Worm (Caenorhabditis elegans) whole organism, young adult: Measurements from ENCODE around the gene flh-3.

Experiments used
- B0336.3 ChIP-seq: fragments of 200-800 bp; sonication (Bioruptor generic); IDR thresholded peaks from 2 replicates; pipeline ENCODE4 v1.3.6; 2022; ENCODE audit warnings: missing genetic modification characterization, missing compliant biosample characterization
- C06A6.2 ChIP-seq: fragments of 200-800 bp; sonication (Bioruptor generic); conservative IDR thresholded peaks from 2 replicates; pipeline ENCODE4 v1.3.6; 2022; ENCODE audit warnings: missing genetic modification characterization, missing compliant biosample characterization
- C17E4.6 ChIP-seq: fragments of 200-800 bp; sonication (Bioruptor generic); IDR thresholded peaks from 2 replicates; pipeline ENCODE4 v1.3.6; 2022; ENCODE audit warnings: missing genetic modification reagents, missing genetic modification characterization, missing compliant biosample characterization
- D2030.7 ChIP-seq: fragments of 200-800 bp; sonication (Bioruptor generic); IDR thresholded peaks from 2 replicates; pipeline ENCODE4 v1.3.6; 2022; ENCODE audit warnings: missing genetic modification reagents, missing genetic modification characterization, missing compliant biosample characterization
- F10E7.11 ChIP-seq: sonication (generic microtip); optimal IDR thresholded peaks from 2 replicates; lab custom pipeline; 2017; ENCODE audit warnings: mild to moderate bottlenecking, missing genetic modification characterization, moderate library complexity, missing compliant biosample characterization
- F22D6.2 ChIP-seq: sonication (generic microtip); optimal IDR thresholded peaks from 2 replicates; lab custom pipeline; 2016; ENCODE audit warnings: mild to moderate bottlenecking, missing genetic modification characterization, missing compliant biosample characterization
- F23B12.7 ChIP-seq: sonication (generic microtip); optimal IDR thresholded peaks from 2 replicates; lab custom pipeline; 2017; ENCODE audit warnings: missing genetic modification characterization, mild to moderate bottlenecking, missing compliant biosample characterization, antibody characterized with exemption, moderate library complexity; ENCODE audit not compliant: insufficient read depth
- F33H1.4 ChIP-seq: fragments of 200-800 bp; sonication (Bioruptor generic); IDR thresholded peaks from 2 replicates; pipeline ENCODE4 v1.3.6; 2022; ENCODE audit warnings: missing genetic modification reagents, missing genetic modification characterization, missing compliant biosample characterization
- F37B4.10 ChIP-seq: fragments of 200-800 bp; sonication (Bioruptor generic); IDR thresholded peaks from 2 replicates; pipeline ENCODE4 v1.3.6; 2022; ENCODE audit warnings: missing genetic modification characterization, missing compliant biosample characterization
- F55B11.4 ChIP-seq: sonication (generic microtip); optimal IDR thresholded peaks from 2 replicates; lab custom pipeline; 2016; ENCODE audit warnings: missing compliant biosample characterization, missing genetic modification characterization, borderline replicate concordance; ENCODE audit not compliant: insufficient read depth
- K11D2.4 ChIP-seq: fragments of 200-800 bp; sonication (Bioruptor generic); IDR thresholded peaks from 2 replicates; pipeline ENCODE4 v1.3.6; 2022; ENCODE audit warnings: missing genetic modification reagents, missing genetic modification characterization, missing compliant biosample characterization
- K12H6.12 ChIP-seq: fragments of 200-800 bp; sonication (Bioruptor generic); optimal IDR thresholded peaks from 2 replicates; lab custom pipeline; 2018; ENCODE audit warnings: mild to moderate bottlenecking, missing genetic modification characterization, missing compliant biosample characterization
- Y53F4B.3 ChIP-seq: fragments of 200-800 bp; sonication (Bioruptor generic); IDR thresholded peaks from 2 replicates; pipeline ENCODE4 v1.3.6; 2022; ENCODE audit warnings: missing genetic modification reagents, missing genetic modification characterization, missing compliant biosample characterization
- Y53G8AR.9 ChIP-seq: fragments of 200-800 bp; sonication (Bioruptor generic); conservative IDR thresholded peaks from 2 replicates; pipeline ENCODE4 v1.3.6; 2022; ENCODE audit warnings: missing genetic modification reagents, missing genetic modification characterization, missing compliant biosample characterization
- aptf-2 ChIP-seq: fragments of 200-800 bp; sonication (Bioruptor generic); conservative IDR thresholded peaks from 2 replicates; pipeline ENCODE4 v1.3.6; 2022; ENCODE audit warnings: missing genetic modification reagents, missing genetic modification characterization, missing compliant biosample characterization
- ceh-58 ChIP-seq: fragments of 200-800 bp; sonication (Bioruptor generic); IDR thresholded peaks from 2 replicates; pipeline ENCODE4 v1.3.6; 2022; ENCODE audit warnings: missing genetic modification characterization, missing compliant biosample characterization
- ceh-79 ChIP-seq: sonication (generic microtip); optimal IDR thresholded peaks from 2 replicates; lab custom pipeline; 2017; ENCODE audit warnings: mild to moderate bottlenecking, missing genetic modification characterization, missing compliant biosample characterization
- ceh-91 ChIP-seq: fragments of 200-800 bp; sonication (Bioruptor generic); IDR thresholded peaks from 2 replicates; pipeline ENCODE4 v1.3.6; 2022; ENCODE audit warnings: missing genetic modification reagents, missing genetic modification characterization, missing compliant biosample characterization
- dox-1 ChIP-seq: fragments of 200-800 bp; sonication (Bioruptor generic); IDR thresholded peaks from 2 replicates; pipeline ENCODE4 v1.3.6; 2022; ENCODE audit warnings: missing genetic modification reagents, missing genetic modification characterization, missing compliant biosample characterization
- efl-1 ChIP-seq: fragments of 150-350 bp; optimal IDR thresholded peaks from 2 replicates; lab custom pipeline; 2014; ENCODE audit warnings: missing biosample characterization, missing genetic modification reagents, missing genetic modification characterization
- egl-44 ChIP-seq: fragments of 200-800 bp; sonication (Bioruptor generic); IDR thresholded peaks from 2 replicates; pipeline ENCODE4 v1.3.6; 2022; ENCODE audit warnings: missing genetic modification reagents, missing genetic modification characterization, missing compliant biosample characterization
- egrh-3 ChIP-seq: fragments of 200-800 bp; sonication (Bioruptor generic); IDR thresholded peaks from 2 replicates; pipeline ENCODE4 v1.3.6; 2022; ENCODE audit warnings: missing genetic modification reagents, missing genetic modification characterization, missing compliant biosample characterization
- gei-17 ChIP-seq: fragments of 200-800 bp; sonication (Bioruptor generic); optimal IDR thresholded peaks from 2 replicates; lab custom pipeline; 2018; ENCODE audit warnings: mild to moderate bottlenecking, missing genetic modification characterization, missing compliant biosample characterization
- him-1 ChIP-seq: sonication (generic microtip); optimal IDR thresholded peaks from 2 replicates; lab custom pipeline; 2016; ENCODE audit warnings: missing genotype, missing genetic modification reagents, missing genetic modification characterization, missing compliant biosample characterization
- hlh-26 ChIP-seq: fragments of 200-800 bp; sonication (Bioruptor generic); conservative IDR thresholded peaks from 2 replicates; pipeline ENCODE4 v1.3.6; 2022; ENCODE audit warnings: missing genetic modification reagents, missing genetic modification characterization, missing compliant biosample characterization
- hmg-20 ChIP-seq: fragments of 200-800 bp; sonication (Bioruptor generic); IDR thresholded peaks from 2 replicates; pipeline ENCODE4 v1.3.6; 2022; ENCODE audit warnings: missing genetic modification reagents, missing genetic modification characterization, missing compliant biosample characterization
- hrde-1 ChIP-seq: sonication (generic microtip); optimal IDR thresholded peaks from 2 replicates; lab custom pipeline; 2016; ENCODE audit warnings: missing genetic modification characterization, mild to moderate bottlenecking, missing compliant biosample characterization, moderate library complexity, missing genotype, missing genetic modification reagents, borderline replicate concordance
- let-526 ChIP-seq: fragments of 200-800 bp; sonication (Bioruptor generic); IDR thresholded peaks from 2 replicates; pipeline ENCODE4 v1.3.6; 2022; ENCODE audit warnings: missing genetic modification reagents, missing genetic modification characterization, missing compliant biosample characterization
- let-607 ChIP-seq, 2 experiments: fragments of 200-800 bp in 1 of 2; sonication (Bioruptor generic) in 1 of 2; sonication (generic microtip) in 1 of 2; optimal IDR thresholded peaks; 2 replicates each; lab custom pipeline; 2016 to 2018; ENCODE audit warnings: mild to moderate bottlenecking in 2 of 2, missing compliant biosample characterization in 2 of 2, missing genetic modification characterization in 2 of 2, moderate library complexity in 2 of 2, missing genotype in 1 of 2
- madf-3 ChIP-seq: fragments of 200-800 bp; sonication (Bioruptor generic); IDR thresholded peaks from 2 replicates; pipeline ENCODE4 v1.3.6; 2022; ENCODE audit warnings: missing genetic modification reagents, missing genetic modification characterization, missing compliant biosample characterization
- madf-8 ChIP-seq: fragments of 200-800 bp; sonication (Bioruptor generic); conservative IDR thresholded peaks from 2 replicates; pipeline ENCODE4 v1.3.6; 2022; ENCODE audit warnings: missing genetic modification reagents, missing genetic modification characterization, missing compliant biosample characterization
- mxl-1 ChIP-seq: sonication (generic microtip); optimal IDR thresholded peaks from 2 replicates; lab custom pipeline; 2016; ENCODE audit warnings: missing genetic modification characterization, missing compliant biosample characterization
- nfya-2 ChIP-seq: fragments of 200-800 bp; sonication (Bioruptor generic); IDR thresholded peaks from 2 replicates; pipeline ENCODE4 v1.3.6; 2022; ENCODE audit warnings: missing genetic modification reagents, missing genetic modification characterization, missing compliant biosample characterization
- nhr-120 ChIP-seq: fragments of 200-800 bp; sonication (Bioruptor generic); IDR thresholded peaks from 2 replicates; pipeline ENCODE4 v1.3.6; 2022; ENCODE audit warnings: missing genetic modification characterization, missing compliant biosample characterization
- nhr-90 ChIP-seq: sonication (generic microtip); optimal IDR thresholded peaks from 2 replicates; lab custom pipeline; 2016; ENCODE audit warnings: missing genotype, mild to moderate bottlenecking, missing genetic modification characterization, missing compliant biosample characterization
- pbrm-1 ChIP-seq: fragments of 200-800 bp; sonication (Bioruptor generic); IDR thresholded peaks from 2 replicates; pipeline ENCODE4 v1.3.6; 2022; ENCODE audit warnings: missing genetic modification reagents, missing genetic modification characterization, missing compliant biosample characterization
- pha-4 ChIP-seq: fragments of 150-350 bp; sonication (generic microtip); optimal IDR thresholded peaks from 2 replicates; lab custom pipeline; 2014; ENCODE audit warnings: missing biosample characterization, missing genetic modification reagents, missing genetic modification characterization
- rpc-1 ChIP-seq, 2 experiments: fragments of 150-350 bp in 1 of 2; sonication (generic microtip) in 1 of 2; optimal IDR thresholded peaks; 2 replicates each; lab custom pipeline; 2014 to 2018; ENCODE audit warnings: missing biosample characterization in 1 of 2, missing genetic modification characterization in 1 of 2, missing genetic modification reagents in 1 of 2, missing genotype in 1 of 2
- sdz-38 ChIP-seq: sonication (generic microtip); optimal IDR thresholded peaks from 2 replicates; lab custom pipeline; 2016; ENCODE audit warnings: missing genotype, missing genetic modification characterization, missing compliant biosample characterization
- sea-2 ChIP-seq: fragments of 200-800 bp; sonication (Bioruptor generic); IDR thresholded peaks from 2 replicates; pipeline ENCODE4 v1.3.6; 2022; ENCODE audit warnings: missing genetic modification characterization, missing compliant biosample characterization
- snpc-1.3 ChIP-seq: sonication (generic microtip); optimal IDR thresholded peaks from 2 replicates; lab custom pipeline; 2017; ENCODE audit warnings: missing genetic modification characterization, mild to moderate bottlenecking, missing compliant biosample characterization, antibody characterized with exemption, moderate library complexity, missing genotype, missing genetic modification reagents; ENCODE audit not compliant: insufficient read depth
- snpc-3.4 ChIP-seq: sonication (generic microtip); optimal IDR thresholded peaks from 2 replicates; lab custom pipeline; 2017; ENCODE audit warnings: missing genetic modification characterization, mild to moderate bottlenecking, missing compliant biosample characterization, antibody characterized with exemption, moderate library complexity, missing genotype, missing genetic modification reagents
- snpc-4 ChIP-seq, 5 experiments: fragments of 150-350 bp in 1 of 5; sonication (generic microtip) in 4 of 5; optimal IDR thresholded peaks; 2 replicates each; lab custom pipeline; 2014 to 2018; ENCODE audit warnings: missing genetic modification characterization in 5 of 5, missing biosample characterization in 3 of 5, antibody characterized with exemption in 2 of 5, mild to moderate bottlenecking in 2 of 5, missing compliant biosample characterization in 2 of 5, missing genotype in 2 of 5, moderate library complexity in 2 of 5, missing genetic modification reagents in 1 of 5
- sptf-2 ChIP-seq: fragments of 200-800 bp; sonication (Bioruptor generic); optimal IDR thresholded peaks from 2 replicates; lab custom pipeline; 2018; ENCODE audit warnings: mild to moderate bottlenecking, missing genetic modification characterization, missing compliant biosample characterization
- tbp1 ChIP-seq: fragments of 200-800 bp; sonication (Bioruptor generic); optimal IDR thresholded peaks from 2 replicates; lab custom pipeline; 2018; ENCODE audit warnings: mild to moderate bottlenecking, missing genetic modification characterization, missing compliant biosample characterization
- ztf-18 ChIP-seq: sonication (generic microtip); optimal IDR thresholded peaks from 2 replicates; lab custom pipeline; 2016; ENCODE audit warnings: missing genotype, mild to moderate bottlenecking, missing genetic modification characterization, missing compliant biosample characterization
- ztf-28 ChIP-seq: fragments of 200-800 bp; sonication (Bioruptor generic); IDR thresholded peaks from 2 replicates; pipeline ENCODE4 v1.3.6; 2022; ENCODE audit warnings: missing genetic modification reagents, missing genetic modification characterization, missing compliant biosample characterization

flh-3 gene

ce11 chrIV:9316068-9316681 lies 46.3 kb downstream of the flh-3 start, which contains the start of the genes F49C12.9 and rpn-7:
TSS of gene F49C12.9 (minus strand) at chrIV:9316215.
TSS of gene rpn-7 (plus strand) at chrIV:9316631.
- TF ChIP-seq F22D6.2 (tag; lab: Kevin White, UChicago) = no peak
- no peak for TF ChIP-seq pbrm-1 (GFP tag; lab: Robert Waterston, UW)
- TF ChIP-seq hmg-20 (GFP tag; lab: Robert Waterston, UW) = no peak
- no peak for TF ChIP-seq sea-2 (GFP tag; lab: Robert Waterston, UW)
- no peak for TF ChIP-seq C06A6.2 (GFP tag; lab: Robert Waterston, UW)
- TF ChIP-seq K11D2.4 (GFP tag; lab: Robert Waterston, UW) = no peak
- no peak for TF ChIP-seq pha-4 (tag; lab: Kevin White, UChicago)
- no peak for TF ChIP-seq F37B4.10 (GFP tag; lab: Robert Waterston, UW)
- TF ChIP-seq efl-1 (GFP tag; lab: Kevin White, UChicago) = no peak
- no peak for TF ChIP-seq nhr-90 (tag; lab: Kevin White, UChicago)
- TF ChIP-seq let-607 (tag; optimal IDR thresholded peaks at IDR 0.05; lab: Kevin White, UChicago) = no peak
- TF ChIP-seq K12H6.12 (tag; lab: Kevin White, UChicago) = no peak
- no peak for TF ChIP-seq ceh-58 (GFP tag; lab: Robert Waterston, UW)
- no peak for TF ChIP-seq madf-3
- no peak for TF ChIP-seq tbp1 (GFP tag; lab: Kevin White, UChicago)
- TF ChIP-seq F55B11.4 (tag; lab: Kevin White, UChicago) = no peak
- peak; percentile 10 for TF ChIP-seq snpc-3.4
- TF ChIP-seq madf-8 = no peak
- TF ChIP-seq ztf-28 (GFP tag; lab: Robert Waterston, UW) = no peak
- no peak for TF ChIP-seq ceh-79 (tag; lab: Kevin White, UChicago)
- TF ChIP-seq snpc-4 (GFP tag; optimal IDR thresholded peaks at IDR 0.05; lab: Kevin White, UChicago) = no peak
- peak in 3 of 4 experiments; percentile 1 to 45 (median 15) for TF ChIP-seq snpc-4 (tag; optimal IDR thresholded peaks at IDR 0.05; lab: Kevin White, UChicago)
- TF ChIP-seq mxl-1 (tag; lab: Kevin White, UChicago) = no peak
- TF ChIP-seq snpc-1.3 = no peak
- no peak for TF ChIP-seq F23B12.7
- no peak for TF ChIP-seq him-1 (tag; lab: Kevin White, UChicago)
- TF ChIP-seq hrde-1 (tag; lab: Kevin White, UChicago) = no peak
- TF ChIP-seq gei-17 (GFP tag; lab: Kevin White, UChicago) = no peak
- no peak for TF ChIP-seq aptf-2 (GFP tag; lab: Robert Waterston, UW)
- 0 out of 2 replicates have a peak, but pooled peaks have one; percentile 30 for TF ChIP-seq dox-1 (GFP tag; lab: Robert Waterston, UW)
- TF ChIP-seq Y53G8AR.9 = no peak
- TF ChIP-seq D2030.7 (GFP tag; lab: Robert Waterston, UW) = peak; percentile 29; the same call in 1 of the 2 replicates
- no peak for TF ChIP-seq egl-44 (GFP tag; lab: Robert Waterston, UW)
- TF ChIP-seq ceh-91 (GFP tag; lab: Robert Waterston, UW) = no peak
- TF ChIP-seq sptf-2 (GFP tag; lab: Kevin White, UChicago) = no peak
- TF ChIP-seq rpc-1 (optimal IDR thresholded peaks at IDR 0.05; lab: Kevin White, UChicago) = peak; percentile 9
- no peak for TF ChIP-seq rpc-1 (tag; optimal IDR thresholded peaks at IDR 0.05; lab: Kevin White, UChicago)
- TF ChIP-seq let-526 (GFP tag; lab: Robert Waterston, UW) = no peak
- no peak for TF ChIP-seq C17E4.6 (GFP tag; lab: Robert Waterston, UW)
- TF ChIP-seq nhr-120 = no peak
- no peak for TF ChIP-seq Y53F4B.3 (GFP tag; lab: Robert Waterston, UW)
- no peak for TF ChIP-seq egrh-3 (GFP tag; lab: Robert Waterston, UW)
- no peak for TF ChIP-seq nfya-2 (GFP tag; lab: Robert Waterston, UW)
- TF ChIP-seq B0336.3 (GFP tag; lab: Robert Waterston, UW) = no peak
- no peak for TF ChIP-seq hlh-26 (GFP tag; lab: Robert Waterston, UW)
- TF ChIP-seq sdz-38 (tag; lab: Kevin White, UChicago) = no peak
- no peak for TF ChIP-seq ztf-18 (tag; lab: Kevin White, UChicago)
- no peak for TF ChIP-seq F33H1.4 (GFP tag; lab: Robert Waterston, UW)
- no peak for TF ChIP-seq F10E7.11 (tag; lab: Kevin White, UChicago)
